Fruit fly (Drosophila melanogaster) whole organism, embryonic: ENCODE results near the gene CG17982.

Experiments used
- B-H1 ChIP-seq: fragments of 200-800 bp; sonication (Bioruptor generic); IDR thresholded peaks from 3 replicates; pipeline ENCODE4 v1.3.6; 2022; ENCODE audit warnings: missing biosample characterization, missing genetic modification characterization
- B-H2 ChIP-seq: fragments of 200-800 bp; sonication (Bioruptor generic); optimal IDR thresholded peaks from 2 replicates; lab custom pipeline; 2018; ENCODE audit warnings: missing biosample characterization, mild to moderate bottlenecking, missing genetic modification characterization
- CG10979 ChIP-seq: fragments of 200-800 bp; sonication (Bioruptor generic); optimal IDR thresholded peaks from 2 replicates; lab custom pipeline; 2018; ENCODE audit warnings: missing biosample characterization, mild to moderate bottlenecking, missing genetic modification characterization, moderate library complexity
- CG11085 ChIP-seq: fragments of 200-800 bp; sonication (Bioruptor generic); IDR thresholded peaks from 2 replicates; pipeline ENCODE4 v1.3.6; 2022; ENCODE audit warnings: missing biosample characterization, missing genetic modification characterization
- CG11456 ChIP-seq: fragments of 200-800 bp; sonication (Bioruptor generic); IDR thresholded peaks from 3 replicates; pipeline ENCODE4 v1.3.6; 2022; ENCODE audit warnings: missing biosample characterization, missing genetic modification characterization
- CG11696 ChIP-seq: fragments of 200-800 bp; sonication (Bioruptor generic); IDR thresholded peaks from 2 replicates; pipeline ENCODE4 v1.3.6; 2022; ENCODE audit warnings: missing biosample characterization, missing genetic modification characterization
- CG13624 ChIP-seq: fragments of 200-800 bp; sonication (Bioruptor generic); optimal IDR thresholded peaks from 2 replicates; lab custom pipeline; 2016; ENCODE audit warnings: missing biosample characterization, missing genetic modification characterization
- CG13775 ChIP-seq: fragments of 200-800 bp; sonication (Bioruptor generic); optimal IDR thresholded peaks from 3 replicates; lab custom pipeline; 2017; ENCODE audit warnings: missing biosample characterization, mild to moderate bottlenecking, missing genetic modification characterization
- CG14014 ChIP-seq: fragments of 200-800 bp; sonication (Bioruptor generic); IDR thresholded peaks from 2 replicates; pipeline ENCODE4 v1.3.6; 2022; ENCODE audit warnings: missing biosample characterization, missing genetic modification characterization
- CG1529 ChIP-seq: fragments of 200-800 bp; sonication (Bioruptor generic); optimal IDR thresholded peaks from 3 replicates; lab custom pipeline; 2018; ENCODE audit warnings: missing biosample characterization, missing genetic modification characterization
- CG15601 ChIP-seq: fragments of 200-800 bp; sonication (Bioruptor generic); optimal IDR thresholded peaks from 3 replicates; lab custom pipeline; 2019; ENCODE audit warnings: missing biosample characterization, mild to moderate bottlenecking, missing genetic modification characterization, moderate library complexity
- CG18476 ChIP-seq: fragments of 200-800 bp; sonication (Bioruptor generic); optimal IDR thresholded peaks from 2 replicates; lab custom pipeline; 2016; ENCODE audit warnings: missing biosample characterization, mild to moderate bottlenecking, missing genetic modification characterization
- CG2202 ChIP-seq: fragments of 200-800 bp; sonication (Bioruptor generic); optimal IDR thresholded peaks from 2 replicates; lab custom pipeline; 2018; ENCODE audit warnings: missing biosample characterization, mild to moderate bottlenecking, missing genetic modification characterization
- CG2875 ChIP-seq: fragments of 200-800 bp; sonication (Bioruptor generic); optimal IDR thresholded peaks from 2 replicates; lab custom pipeline; 2017; ENCODE audit warnings: missing biosample characterization, mild to moderate bottlenecking, missing genetic modification characterization, missing genetic modification reagents
- CG31365 ChIP-seq: fragments of 200-800 bp; sonication (Bioruptor generic); optimal IDR thresholded peaks from 2 replicates; lab custom pipeline; 2018; ENCODE audit warnings: missing biosample characterization, mild to moderate bottlenecking, missing genetic modification characterization
- CG33213 ChIP-seq: fragments of 200-800 bp; sonication (Bioruptor generic); optimal IDR thresholded peaks from 3 replicates; lab custom pipeline; 2016; ENCODE audit warnings: missing biosample characterization, missing genetic modification characterization
- CG3726 ChIP-seq: fragments of 200-800 bp; sonication (Bioruptor generic); IDR thresholded peaks from 3 replicates; pipeline ENCODE4, ENCODE4 v1.3.6; 2022; ENCODE audit warnings: missing biosample characterization, missing genetic modification characterization
- CG4404 ChIP-seq: fragments of 200-800 bp; sonication (Bioruptor generic); IDR thresholded peaks from 2 replicates; pipeline ENCODE4 v1.3.6; 2022; ENCODE audit warnings: missing biosample characterization, missing genetic modification characterization
- CG4820 ChIP-seq: fragments of 200-800 bp; sonication (Bioruptor generic); optimal IDR thresholded peaks from 3 replicates; lab custom pipeline; 2016; ENCODE audit warnings: missing biosample characterization, missing genetic modification characterization
- CG5180 ChIP-seq: fragments of 200-800 bp; sonication (Bioruptor generic); optimal IDR thresholded peaks from 3 replicates; lab custom pipeline; 2017; ENCODE audit warnings: missing biosample characterization, missing genetic modification characterization, mild to moderate bottlenecking, moderate library complexity, missing genetic modification reagents
- CG7556 ChIP-seq: fragments of 200-800 bp; sonication (Bioruptor generic); optimal IDR thresholded peaks from 2 replicates; lab custom pipeline; 2017; ENCODE audit warnings: missing biosample characterization, mild to moderate bottlenecking, missing genetic modification characterization
- CG7745 ChIP-seq: fragments of 200-800 bp; sonication (Bioruptor generic); optimal IDR thresholded peaks from 2 replicates; lab custom pipeline; 2018; ENCODE audit warnings: missing biosample characterization, mild to moderate bottlenecking, missing genetic modification characterization, moderate library complexity
- E2f1 ChIP-seq: fragments of 200-800 bp; sonication (Bioruptor generic); IDR thresholded peaks from 2 replicates; pipeline ENCODE4 v1.3.6; 2022; ENCODE audit warnings: missing biosample characterization, missing genetic modification characterization
- Elba2 ChIP-seq: fragments of 200-800 bp; sonication (Bioruptor generic); optimal IDR thresholded peaks from 3 replicates; lab custom pipeline; 2016; ENCODE audit warnings: missing biosample characterization, missing genetic modification characterization
- Fer1 ChIP-seq: fragments of 200-800 bp; sonication (Bioruptor generic); optimal IDR thresholded peaks from 2 replicates; lab custom pipeline; 2017; ENCODE audit warnings: missing biosample characterization, mild to moderate bottlenecking, missing genetic modification characterization
- Gug ChIP-seq: fragments of 200-800 bp; sonication (Bioruptor generic); IDR thresholded peaks from 4 replicates; pipeline ENCODE4 v1.3.6; 2022; ENCODE audit warnings: missing biosample characterization, missing genetic modification characterization
- H2.0 ChIP-seq: fragments of 200-800 bp; sonication (Bioruptor generic); IDR thresholded peaks from 2 replicates; pipeline ENCODE4 v1.3.6; 2022; ENCODE audit warnings: missing biosample characterization, missing genetic modification characterization
- Hmx ChIP-seq: fragments of 200-800 bp; sonication (Bioruptor generic); optimal IDR thresholded peaks from 2 replicates; lab custom pipeline; 2016; ENCODE audit warnings: missing biosample characterization, missing genetic modification characterization
- Hr39 ChIP-seq: fragments of >200 bp; optimal IDR thresholded peaks from 2 replicates; lab custom pipeline; 2017
- NFAT ChIP-seq: fragments of 200-800 bp; sonication (Bioruptor generic); IDR thresholded peaks from 2 replicates; pipeline ENCODE4 v1.3.6; 2022; ENCODE audit warnings: missing biosample characterization, missing genetic modification characterization
- Ssrp ChIP-seq: fragments of 200-800 bp; sonication (Bioruptor generic); optimal IDR thresholded peaks from 2 replicates; lab custom pipeline; 2018; ENCODE audit warnings: missing biosample characterization, mild to moderate bottlenecking, missing genetic modification characterization, moderate library complexity
- YL-1 ChIP-seq: fragments of 200-800 bp; sonication (Bioruptor generic); optimal IDR thresholded peaks from 3 replicates; lab custom pipeline; 2017; ENCODE audit warnings: missing biosample characterization, mild to moderate bottlenecking, missing genetic modification characterization
- ac ChIP-seq: fragments of 200-800 bp; sonication (Bioruptor generic); optimal IDR thresholded peaks from 3 replicates; lab custom pipeline; 2017; ENCODE audit warnings: missing biosample characterization, mild to moderate bottlenecking, missing genetic modification characterization
- ara ChIP-seq: fragments of 200-800 bp; sonication (Bioruptor generic); IDR thresholded peaks from 2 replicates; pipeline ENCODE4 v1.3.6; 2022; ENCODE audit warnings: missing biosample characterization, missing genetic modification characterization
- br ChIP-seq: fragments of >200 bp; optimal IDR thresholded peaks from 2 replicates; lab custom pipeline; 2017
- ci ChIP-seq: fragments of 200-800 bp; sonication (Bioruptor generic); IDR thresholded peaks from 3 replicates; pipeline ENCODE4 v1.3.6; 2022; ENCODE audit warnings: missing biosample characterization, missing genetic modification characterization
- dpn ChIP-seq, 2 experiments: fragments of 200-800 bp; sonication (Bioruptor generic); optimal IDR thresholded peaks; 3 replicates each; lab custom pipeline; 2016; ENCODE audit warnings: missing biosample characterization in 2 of 2, missing genetic modification characterization in 2 of 2
- gce ChIP-seq: fragments of 200-800 bp; sonication (Bioruptor generic); IDR thresholded peaks from 3 replicates; pipeline ENCODE4 v1.3.6; 2022; ENCODE audit warnings: missing biosample characterization, missing genetic modification characterization
- gcm ChIP-seq: fragments of 200-800 bp; sonication (Bioruptor generic); optimal IDR thresholded peaks from 2 replicates; lab custom pipeline; 2019; ENCODE audit warnings: missing biosample characterization, mild to moderate bottlenecking, missing genetic modification characterization, moderate library complexity
- gsb ChIP-seq: fragments of 200-800 bp; sonication (Bioruptor generic); IDR thresholded peaks from 2 replicates; pipeline ENCODE4 v1.3.6; 2022; ENCODE audit warnings: missing biosample characterization, missing genetic modification characterization
- gsb-n ChIP-seq: fragments of 200-800 bp; sonication (Bioruptor generic); optimal IDR thresholded peaks from 3 replicates; lab custom pipeline; 2018; ENCODE audit warnings: missing biosample characterization, mild to moderate bottlenecking, missing genetic modification characterization
- lab ChIP-seq: fragments of 200-800 bp; sonication (Bioruptor generic); optimal IDR thresholded peaks from 3 replicates; lab custom pipeline; 2017; ENCODE audit warnings: missing biosample characterization, missing genetic modification characterization, mild to moderate bottlenecking, moderate library complexity, missing genetic modification reagents
- nau ChIP-seq: fragments of 200-800 bp; sonication (Bioruptor generic); optimal IDR thresholded peaks from 3 replicates; lab custom pipeline; 2017; ENCODE audit warnings: missing biosample characterization, mild to moderate bottlenecking, missing genetic modification characterization, missing genetic modification reagents
- oc ChIP-seq: fragments of 200-800 bp; sonication (Bioruptor generic); optimal IDR thresholded peaks from 2 replicates; lab custom pipeline; 2018; ENCODE audit warnings: missing biosample characterization, mild to moderate bottlenecking, missing genetic modification characterization, moderate library complexity
- pita ChIP-seq: fragments of 200-800 bp; sonication (Bioruptor generic); optimal IDR thresholded peaks from 2 replicates; lab custom pipeline; 2017; ENCODE audit warnings: missing biosample characterization, mild to moderate bottlenecking, missing genetic modification characterization
- pros ChIP-seq: fragments of 200-800 bp; sonication (Bioruptor generic); optimal IDR thresholded peaks from 3 replicates; lab custom pipeline; 2019; ENCODE audit warnings: missing biosample characterization, mild to moderate bottlenecking, missing genetic modification characterization, moderate library complexity
- ranshi ChIP-seq: fragments of 200-800 bp; sonication (Bioruptor generic); IDR thresholded peaks from 2 replicates; pipeline ENCODE4 v1.3.6; 2022; ENCODE audit warnings: missing biosample characterization, missing genetic modification characterization
- ro ChIP-seq: fragments of 200-800 bp; sonication (Bioruptor generic); IDR thresholded peaks from 2 replicates; pipeline ENCODE4 v1.3.6; 2022; ENCODE audit warnings: missing biosample characterization, missing genetic modification characterization
- so ChIP-seq: fragments of 200-800 bp; sonication (Bioruptor generic); IDR thresholded peaks from 3 replicates; pipeline ENCODE4 v1.3.6; 2022; ENCODE audit warnings: missing biosample characterization, missing genetic modification characterization
- unpg ChIP-seq: fragments of 200-800 bp; sonication (Bioruptor generic); optimal IDR thresholded peaks from 3 replicates; lab custom pipeline; 2018; ENCODE audit warnings: missing biosample characterization, mild to moderate bottlenecking, missing genetic modification characterization, moderate library complexity

Gene CG17982

DNA sequence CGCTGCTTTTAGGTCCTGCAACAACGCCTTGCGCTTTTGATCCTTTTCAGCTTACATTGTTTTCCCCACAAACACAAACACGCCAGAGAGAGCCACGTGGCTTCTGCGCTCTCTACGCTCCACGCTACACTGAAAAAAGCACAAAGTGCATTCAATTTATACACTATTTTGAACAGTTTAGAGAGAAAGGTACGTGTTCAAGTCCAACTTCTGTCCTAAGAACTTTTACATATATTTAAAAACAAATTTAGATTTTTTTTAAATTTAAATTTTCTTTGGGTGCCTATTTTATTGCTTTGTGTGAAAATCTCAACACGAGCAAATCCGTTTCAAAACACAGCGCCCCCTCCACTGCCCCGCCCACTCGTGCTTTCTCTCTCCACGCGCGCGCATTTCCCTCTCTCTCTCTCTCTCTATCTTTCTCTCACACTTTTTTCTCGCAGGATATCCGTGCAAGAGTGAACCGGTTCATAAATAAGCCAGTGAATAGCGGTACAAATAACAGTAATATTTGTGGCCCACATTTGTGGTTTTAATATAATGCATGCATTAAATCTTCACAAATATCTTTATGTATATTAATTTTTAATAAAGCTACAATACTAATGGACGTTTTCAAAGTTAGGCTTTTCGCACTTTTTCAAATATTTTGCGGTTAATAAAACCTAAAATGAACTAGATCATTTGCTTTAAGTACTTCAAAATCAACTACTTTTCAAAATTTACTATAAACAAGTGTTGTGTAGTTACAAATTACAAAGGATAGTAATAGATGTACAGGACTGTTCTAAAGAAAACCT, 43.4 kb downstream of the CG17982 start (continued):
- TF ChIP-seq br (lab: Kevin White, UChicago) (no peak), nau (peak; percentile 74), gsb (peak; percentile 78), CG15601 (tag; lab: Kevin White, UChicago) (peak; percentile 77), B-H1 (GFP tag; lab: Robert Waterston, UW) (peak; percentile 76; the same call in 2 of the 3 replicates), CG10979 (tag; lab: Kevin White, UChicago) (peak; percentile 85), gcm (GFP tag; lab: Kevin White, UChicago) (peak; percentile 72), CG13624 (GFP tag; lab: Kevin White, UChicago) (peak; percentile 60), CG7745 (tag; lab: Kevin White, UChicago) (no peak), pros (GFP tag; lab: Kevin White, UChicago) (no peak), ac (GFP tag; lab: Kevin White, UChicago) (no peak), B-H2 (GFP tag; lab: Kevin White, UChicago) (peak; percentile 31), pita (GFP tag; lab: Kevin White, UChicago) (no peak), Elba2 (no peak), CG5180 (peak; percentile 65), gce (GFP tag; lab: Robert Waterston, UW) (peak; percentile 86), ro (GFP tag; lab: Robert Waterston, UW) (0 out of 2 replicates have a peak, but pooled peaks have one; percentile 41), ranshi (GFP tag; lab: Robert Waterston, UW) (peak; percentile 89), Ssrp (peak; percentile 53), E2f1 (peak; percentile 85), CG33213 (no peak), CG14014 (peak; percentile 90), CG13775 (GFP tag; lab: Kevin White, UChicago) (peak; percentile 77), CG7556 (GFP tag; lab: Kevin White, UChicago) (peak; percentile 89), NFAT (GFP tag; lab: Robert Waterston, UW) (peak; percentile 64), unpg (GFP tag; lab: Kevin White, UChicago) (peak; percentile 88), CG11456 (GFP tag; lab: Robert Waterston, UW) (peak; percentile 85), gsb-n (tag; lab: Kevin White, UChicago) (peak; percentile 69), CG3726 (GFP tag; lab: Robert Waterston, UW) (peak; percentile 78; the same call in 1 of the 3 replicates), Hr39 (lab: Kevin White, UChicago) (no peak), CG31365 (tag; lab: Kevin White, UChicago) (peak; percentile 37), YL-1 (GFP tag; lab: Kevin White, UChicago) (peak; percentile 36), Gug (GFP tag; lab: Robert Waterston, UW) (peak; percentile 67; the same call in 2 of the 4 replicates), so (GFP tag; lab: Robert Waterston, UW) (peak; percentile 88), CG2875 (GFP tag; lab: Kevin White, UChicago) (peak; percentile 79), CG4404 (GFP tag; lab: Robert Waterston, UW) (peak; percentile 43; the same call in 1 of the 2 replicates), CG18476 (GFP tag; lab: Kevin White, UChicago) (peak; percentile 69), lab (GFP tag; lab: Kevin White, UChicago) (peak; percentile 95), dpn (GFP tag; optimal IDR thresholded peaks at IDR 0.05; lab: Kevin White, UChicago) (peak; percentile 57 to 75), CG11085 (GFP tag; lab: Robert Waterston, UW) (peak; percentile 34; the same call in 1 of the 2 replicates), CG4820 (peak; percentile 60), CG11696 (GFP tag; lab: Robert Waterston, UW) (peak; percentile 85), ara (peak; percentile 82), CG1529 (GFP tag; lab: Kevin White, UChicago) (peak; percentile 73), Hmx (no peak), H2.0 (GFP tag; lab: Robert Waterston, UW) (peak; percentile 82), ci (peak; percentile 95), CG2202 (tag; lab: Kevin White, UChicago) (peak; percentile 60), oc (tag; lab: Kevin White, UChicago) (peak; percentile 85), Fer1 (GFP tag; lab: Kevin White, UChicago) (peak; percentile 92)
